Worm (Caenorhabditis elegans): ENCODE results near the gene sym-2.

Gene sym-2

DNA sequence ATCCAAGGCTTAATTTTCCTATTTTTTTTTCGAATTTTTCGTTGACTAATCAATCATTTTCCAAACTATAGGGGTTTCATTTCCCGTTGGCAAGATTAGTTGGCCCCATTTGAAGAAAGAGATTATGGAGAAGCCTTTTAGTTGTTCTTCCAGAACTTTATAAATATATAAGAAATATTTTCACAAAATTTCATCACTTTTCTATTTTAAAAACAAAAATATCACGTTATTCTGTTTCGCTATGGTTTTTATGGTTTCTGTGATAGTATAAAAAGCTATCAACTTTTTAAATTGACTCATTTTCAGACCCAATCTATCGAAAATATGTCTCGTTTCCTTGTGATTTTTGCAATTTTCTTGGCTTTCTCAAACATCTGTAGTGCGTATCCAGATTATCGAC lies 52.4 kb downstream of the sym-2 start, which contains the start of gene nlp-78:
Gene nlp-78, plus strand, starts transcription at position 301 of the 400 bp plus-strand sequence.
- TF ChIP-seq lin-54 (GFP tag; optimal IDR thresholded peaks at IDR 0.05), result no peak
- no peak for TF ChIP-seq dox-1 (GFP tag; IDR thresholded peaks at IDR 0.05)
- no peak for TF ChIP-seq F57C9.4 (tag; optimal IDR thresholded peaks at IDR 0.05)
- TF ChIP-seq nhr-80 (tag; optimal IDR thresholded peaks at IDR 0.05), result no peak
- TF ChIP-seq attf-3 (GFP tag; conservative IDR thresholded peaks at IDR 0.05), result no peak
- no peak for TF ChIP-seq K12H6.12 (tag; optimal IDR thresholded peaks at IDR 0.05)
- no peak for TF ChIP-seq sea-2 (GFP tag; IDR thresholded peaks at IDR 0.05)
- TF ChIP-seq Y53F4B.3 (GFP tag; IDR thresholded peaks at IDR 0.05), result no peak
- no peak for TF ChIP-seq madf-3 (GFP tag; IDR thresholded peaks at IDR 0.05)
- no peak for TF ChIP-seq T26A5.8 (tag; optimal IDR thresholded peaks at IDR 0.05)
- TF ChIP-seq nfya-1 (tag; optimal IDR thresholded peaks at IDR 0.05; ENCODE audit: borderline replicate concordance, insufficient read depth), result no peak
- no peak for TF ChIP-seq hsf-1 (GFP tag; IDR thresholded peaks at IDR 0.05)
- TF ChIP-seq let-607 (tag; optimal IDR thresholded peaks at IDR 0.05), result no peak
- no peak for TF ChIP-seq B0035.1 (tag; optimal IDR thresholded peaks at IDR 0.05)
- no peak for TF ChIP-seq atf-7 (tag; optimal IDR thresholded peaks at IDR 0.05)
- TF ChIP-seq mxl-1 (tag; optimal IDR thresholded peaks at IDR 0.05), result no peak

DNA sequence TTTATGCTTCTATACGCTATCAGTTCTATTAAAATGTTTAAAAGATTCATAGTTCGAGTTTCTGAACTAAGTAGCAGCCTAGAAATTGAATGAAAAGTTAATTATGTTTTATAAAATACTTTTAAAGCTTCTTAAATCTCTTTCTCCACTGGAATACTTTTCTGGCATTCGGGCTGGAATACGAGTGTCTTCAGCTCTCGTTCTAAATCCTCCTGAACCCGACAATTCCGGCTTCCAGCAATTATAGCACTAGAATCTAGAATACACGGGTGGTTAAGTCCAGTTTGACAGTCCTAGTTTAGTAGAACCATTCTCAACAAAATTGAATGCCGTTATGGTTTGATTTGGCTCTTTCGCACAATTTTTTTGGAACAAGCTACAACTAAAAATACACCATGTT lies 55.9 kb downstream of the sym-2 start:
- TF ChIP-seq gei-17 (GFP tag; optimal IDR thresholded peaks at IDR 0.05), result no peak
- peak; percentile 38 for TF ChIP-seq chd-7 (tag; optimal IDR thresholded peaks at IDR 0.05)

DNA sequence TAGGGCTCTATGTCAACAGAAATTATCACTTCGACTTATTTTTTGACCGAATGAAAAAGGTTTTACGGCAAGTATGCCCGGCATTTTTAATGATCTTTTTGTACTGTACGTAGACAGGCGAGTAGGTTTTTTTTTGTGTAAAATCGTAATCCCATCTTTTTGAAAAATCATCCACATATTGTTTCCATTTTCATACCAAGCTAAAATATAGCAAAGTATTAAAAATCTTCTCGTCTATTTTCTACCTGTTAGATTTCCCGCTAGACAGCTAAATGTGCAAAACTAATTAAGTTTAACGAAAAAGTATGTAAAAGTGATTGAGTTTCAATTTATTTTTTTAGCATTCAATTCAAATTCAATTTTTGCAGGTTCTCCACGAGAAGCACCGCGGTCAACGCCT lies 56.9 kb downstream of the sym-2 start, which contains the start of gene C16D2.1:
Gene C16D2.1, plus strand, starts transcription at position 301 of the 400 bp plus-strand sequence.
- TF ChIP-seq dox-1 (GFP tag; IDR thresholded peaks at IDR 0.05) (no peak), F37B4.10 (GFP tag; IDR thresholded peaks at IDR 0.05) (no peak), rpc-1 (optimal IDR thresholded peaks at IDR 0.05) (no peak), rpc-1 (tag; optimal IDR thresholded peaks at IDR 0.05) (no peak), tbp1 (GFP tag; optimal IDR thresholded peaks at IDR 0.05) (no peak), aptf-2 (GFP tag; conservative IDR thresholded peaks at IDR 0.05) (no peak), him-1 (tag; optimal IDR thresholded peaks at IDR 0.05) (no peak), F57C9.4 (tag; optimal IDR thresholded peaks at IDR 0.05) (no peak), let-526 (GFP tag; IDR thresholded peaks at IDR 0.05) (no peak), unc-130 (GFP tag; optimal IDR thresholded peaks at IDR 0.05) (no peak), ceh-79 (tag; optimal IDR thresholded peaks at IDR 0.05) (no peak), pbrm-1 (GFP tag; IDR thresholded peaks at IDR 0.05) (no peak), ztf-28 (GFP tag; IDR thresholded peaks at IDR 0.05) (no peak)

DNA sequence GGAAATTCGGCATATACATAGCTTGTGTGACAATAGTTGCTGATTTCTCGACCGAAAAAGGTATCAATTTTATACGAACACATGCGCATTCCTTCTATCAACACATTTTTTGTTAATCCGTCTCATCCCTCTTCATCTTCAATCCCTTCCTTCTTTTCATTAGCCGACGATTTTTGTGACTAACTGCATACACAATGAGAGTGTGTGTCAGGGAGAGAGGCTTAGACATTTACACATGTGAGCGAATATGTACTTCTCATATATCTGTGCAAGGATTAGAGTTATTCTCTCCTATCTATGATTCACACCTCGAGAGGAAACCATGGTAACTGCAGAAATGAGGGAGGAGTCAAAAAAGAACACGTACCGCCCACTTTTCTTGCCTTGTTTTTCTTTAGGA lies 57.9 kb downstream of the sym-2 start:
- TF ChIP-seq ztf-6 (GFP tag; IDR thresholded peaks at IDR 0.05), result no peak
- TF ChIP-seq dpl-1 (GFP tag; optimal IDR thresholded peaks at IDR 0.05), result no peak
- TF ChIP-seq Y53F4B.3 (GFP tag; IDR thresholded peaks at IDR 0.05), result no peak
- TF ChIP-seq K12H6.12 (tag; optimal IDR thresholded peaks at IDR 0.05), result no peak
- no peak for TF ChIP-seq ztf-26 (tag; optimal IDR thresholded peaks at IDR 0.05)
- no peak for TF ChIP-seq lin-35 (GFP tag; optimal IDR thresholded peaks at IDR 0.05)
- TF ChIP-seq snpc-3.4 (tag; optimal IDR thresholded peaks at IDR 0.05), result no peak
- TF ChIP-seq snpc-1.3 (tag; optimal IDR thresholded peaks at IDR 0.05; ENCODE audit: insufficient read depth), result no peak
- TF ChIP-seq T26A5.8 (tag; optimal IDR thresholded peaks at IDR 0.05), result no peak
